Worm (Caenorhabditis elegans) whole organism, L4 larva: Measurements from ENCODE around the gene spig-9.
A peak's percentile ranks its signal among the peaks of the same experiment; 100 is the strongest.

Source experiments
- F37D6.2 ChIP-seq: sonication (generic microtip); optimal IDR thresholded peaks from 2 replicates; lab custom pipeline; 2016; ENCODE audit warnings: mild to moderate bottlenecking, missing genetic modification characterization, missing compliant biosample characterization
- F44E2.7 ChIP-seq: fragments of 200-800 bp; sonication (Bioruptor generic); IDR thresholded peaks from 2 replicates; pipeline ENCODE4 v2.1.2; 2022; ENCODE audit warnings: missing genetic modification characterization, missing compliant biosample characterization
- R02D3.7 ChIP-seq: fragments of 150-350 bp; sonication (generic microtip); optimal IDR thresholded peaks from 3 replicates; lab custom pipeline; 2014; ENCODE audit warnings: missing biosample characterization, missing genetic modification characterization
- Y105C5A.15 ChIP-seq: fragments of 200-800 bp; sonication (Bioruptor generic); IDR thresholded peaks from 2 replicates; pipeline ENCODE4 v1.3.6; 2022; ENCODE audit warnings: missing genetic modification characterization, missing compliant biosample characterization
- Y48G9A.11 ChIP-seq: fragments of 200-800 bp; sonication (Bioruptor generic); IDR thresholded peaks from 2 replicates; pipeline ENCODE4 v1.3.6; 2022; ENCODE audit warnings: missing genetic modification reagents, missing genetic modification characterization, missing compliant biosample characterization
- ZK337.2 ChIP-seq: fragments of 200-800 bp; sonication (Bioruptor generic); IDR thresholded peaks from 2 replicates; pipeline ENCODE4 v1.3.6; 2022; ENCODE audit warnings: missing genetic modification reagents, missing genetic modification characterization, missing compliant biosample characterization
- ZK546.5 ChIP-seq, 2 experiments: sonication (generic microtip); optimal IDR thresholded peaks; 2 replicates each; lab custom pipeline; 2017; ENCODE audit warnings: missing biosample characterization in 2 of 2, missing genetic modification characterization in 2 of 2
- aha-1 ChIP-seq: fragments of 150-350 bp; peaks from one replicate; lab custom pipeline; 2014; ENCODE audit warnings: missing biosample characterization, missing genetic modification characterization
- ama-1 ChIP-seq: fragments of 150-350 bp; optimal IDR thresholded peaks from 2 replicates; lab custom pipeline; 2014; ENCODE audit warnings: inconsistent platforms, mixed read lengths
- ceh-20 ChIP-seq: fragments of 200-800 bp; sonication (Bioruptor generic); IDR thresholded peaks from 2 replicates; pipeline ENCODE4 v1.3.6; 2022; ENCODE audit warnings: missing genetic modification reagents, missing genetic modification characterization, missing compliant biosample characterization
- ceh-44 ChIP-seq: fragments of 200-800 bp; sonication (Bioruptor generic); IDR thresholded peaks from 2 replicates; pipeline ENCODE4 v1.3.6; 2022; ENCODE audit warnings: missing genetic modification reagents, missing genetic modification characterization, missing compliant biosample characterization
- cey-2 ChIP-seq: sonication (generic microtip); optimal IDR thresholded peaks from 3 replicates; lab custom pipeline; 2017; ENCODE audit warnings: missing genetic modification characterization, mild to moderate bottlenecking, missing compliant biosample characterization, antibody characterized with exemption, borderline replicate concordance; ENCODE audit not compliant: insufficient read depth
- ctbp-1 ChIP-seq: fragments of 200-800 bp; sonication (Bioruptor generic); IDR thresholded peaks from 2 replicates; pipeline ENCODE4 v1.3.6; 2022; ENCODE audit warnings: missing genetic modification reagents, missing genetic modification characterization, missing compliant biosample characterization
- daf-12 ChIP-seq: fragments of 150-350 bp; optimal IDR thresholded peaks from 2 replicates; lab custom pipeline; 2014; ENCODE audit warnings: missing biosample characterization, missing genetic modification reagents, missing genetic modification characterization
- daf-19 ChIP-seq: fragments of 200-800 bp; sonication (Bioruptor generic); conservative IDR thresholded peaks from 2 replicates; pipeline ENCODE4 v1.3.6; 2022; ENCODE audit warnings: missing genetic modification characterization, missing compliant biosample characterization
- dmd-8 ChIP-seq: fragments of 200-800 bp; sonication (Bioruptor generic); IDR thresholded peaks from 2 replicates; pipeline ENCODE4 v1.3.6; 2022; ENCODE audit warnings: missing genetic modification characterization, missing compliant biosample characterization
- dve-1 ChIP-seq: sonication (generic microtip); optimal IDR thresholded peaks from 2 replicates; lab custom pipeline; 2017; ENCODE audit warnings: antibody characterized with exemption, mild to moderate bottlenecking, missing genetic modification characterization, missing compliant biosample characterization; ENCODE audit not compliant: insufficient read depth
- egl-27 ChIP-seq: sonication (generic microtip); optimal IDR thresholded peaks from 3 replicates; lab custom pipeline; 2017; ENCODE audit warnings: missing biosample characterization, missing genetic modification reagents, missing genetic modification characterization
- fos-1 ChIP-seq: fragments of 150-350 bp; optimal IDR thresholded peaks from 2 replicates; lab custom pipeline; 2014; ENCODE audit warnings: missing biosample characterization, missing genetic modification characterization
- gei-8 ChIP-seq: fragments of 200-800 bp; sonication (Bioruptor generic); optimal IDR thresholded peaks from 2 replicates; lab custom pipeline; 2018; ENCODE audit warnings: mild to moderate bottlenecking, missing genetic modification characterization, missing compliant biosample characterization
- lin-1 ChIP-seq: fragments of 200-800 bp; sonication (Bioruptor generic); IDR thresholded peaks from 2 replicates; pipeline ENCODE4 v1.3.6; 2022; ENCODE audit warnings: missing genetic modification reagents, missing genetic modification characterization, missing compliant biosample characterization
- lin-38 ChIP-seq: fragments of 200-800 bp; sonication (Bioruptor generic); IDR thresholded peaks from 2 replicates; pipeline ENCODE4 v1.3.6; 2022; ENCODE audit warnings: missing genetic modification reagents, missing genetic modification characterization, missing compliant biosample characterization
- lir-3 ChIP-seq: sonication (generic microtip); optimal IDR thresholded peaks from 2 replicates; lab custom pipeline; 2016; ENCODE audit warnings: mild to moderate bottlenecking, missing genetic modification characterization, missing compliant biosample characterization
- lsy-2 ChIP-seq, 2 experiments: fragments of 150-350 bp in 1 of 2; sonication (generic microtip) in 1 of 2; optimal IDR thresholded peaks; 2 replicates each; lab custom pipeline; 2014 to 2017; ENCODE audit warnings: missing biosample characterization in 2 of 2, missing genetic modification characterization in 2 of 2
- madf-5 ChIP-seq, 2 experiments: fragments of 200-800 bp; sonication (Bioruptor generic); IDR thresholded peaks; 2 replicates each; pipeline ENCODE4 v1.3.6; 2022; ENCODE audit warnings: missing compliant biosample characterization in 2 of 2, missing genetic modification characterization in 2 of 2
- madf-9 ChIP-seq: fragments of 200-800 bp; sonication (Bioruptor generic); conservative IDR thresholded peaks from 2 replicates; pipeline ENCODE4 v1.3.6; 2022; ENCODE audit warnings: missing genetic modification reagents, missing genetic modification characterization, missing compliant biosample characterization
- mdl-1 ChIP-seq, 2 experiments: fragments of 150-350 bp in 1 of 2; sonication (generic microtip) in 1 of 2; optimal IDR thresholded peaks; 2 replicates each; lab custom pipeline; 2014 to 2017; ENCODE audit warnings: missing biosample characterization in 2 of 2, missing genetic modification characterization in 2 of 2
- mes-2 ChIP-seq: sonication (generic microtip); optimal IDR thresholded peaks from 2 replicates; lab custom pipeline; 2016; ENCODE audit warnings: missing genotype, mild to moderate bottlenecking, missing genetic modification characterization, missing compliant biosample characterization; ENCODE audit not compliant: poor library complexity, severe bottlenecking
- nhr-10 ChIP-seq: fragments of 150-350 bp; optimal IDR thresholded peaks from 2 replicates; lab custom pipeline; 2014; ENCODE audit warnings: missing biosample characterization, missing genetic modification characterization
- nhr-111 ChIP-seq: fragments of 200-800 bp; sonication (Bioruptor generic); optimal IDR thresholded peaks from 2 replicates; lab custom pipeline; 2018; ENCODE audit warnings: mild to moderate bottlenecking, missing genetic modification characterization, missing compliant biosample characterization
- nhr-237 ChIP-seq: sonication (generic microtip); optimal IDR thresholded peaks from 2 replicates; lab custom pipeline; 2017; ENCODE audit warnings: missing biosample characterization, missing genetic modification characterization
- nhr-25 ChIP-seq: sonication (generic microtip); optimal IDR thresholded peaks from 2 replicates; lab custom pipeline; 2017; ENCODE audit warnings: missing genetic modification characterization, mild to moderate bottlenecking, missing compliant biosample characterization, antibody characterized with exemption, moderate library complexity, borderline replicate concordance; ENCODE audit not compliant: insufficient read depth
- nhr-42 ChIP-seq: fragments of 200-800 bp; sonication (Bioruptor generic); IDR thresholded peaks from 2 replicates; pipeline ENCODE4 v1.3.6; 2022; ENCODE audit warnings: missing genetic modification characterization, missing compliant biosample characterization
- nhr-48 ChIP-seq: sonication (generic microtip); optimal IDR thresholded peaks from 2 replicates; lab custom pipeline; 2016; ENCODE audit warnings: mild to moderate bottlenecking, missing genetic modification characterization, missing compliant biosample characterization
- nhr-76 ChIP-seq: fragments of 150-350 bp; optimal IDR thresholded peaks from 2 replicates; lab custom pipeline; 2014; ENCODE audit warnings: missing biosample characterization, missing genetic modification characterization
- nhr-77 ChIP-seq: fragments of 150-350 bp; optimal IDR thresholded peaks from 2 replicates; lab custom pipeline; 2014; ENCODE audit warnings: missing biosample characterization, missing genetic modification characterization
- saeg-2 ChIP-seq: fragments of 200-800 bp; sonication (Bioruptor generic); IDR thresholded peaks from 2 replicates; pipeline ENCODE4 v1.3.6; 2022; ENCODE audit warnings: missing genetic modification reagents, missing genetic modification characterization, missing compliant biosample characterization
- sdz-12 ChIP-seq: fragments of 200-800 bp; sonication (Bioruptor generic); optimal IDR thresholded peaks from 2 replicates; lab custom pipeline; 2018; ENCODE audit warnings: mild to moderate bottlenecking, missing genetic modification characterization, missing compliant biosample characterization
- set-16 ChIP-seq: fragments of 200-800 bp; sonication (Bioruptor generic); IDR thresholded peaks from 2 replicates; pipeline ENCODE4 v1.3.6; 2022; ENCODE audit warnings: missing genetic modification reagents, missing genetic modification characterization, missing compliant biosample characterization
- skn-1 ChIP-seq: fragments of 150-350 bp; optimal IDR thresholded peaks from 2 replicates; lab custom pipeline; 2014; ENCODE audit warnings: missing biosample characterization, missing genetic modification characterization
- snpc-4 ChIP-seq: fragments of 150-350 bp; optimal IDR thresholded peaks from 2 replicates; lab custom pipeline; 2014; ENCODE audit warnings: missing biosample characterization, missing genetic modification characterization
- tra-1 ChIP-seq: fragments of 200-800 bp; sonication (Bioruptor generic); IDR thresholded peaks from 2 replicates; pipeline ENCODE4 v1.3.6; 2022; ENCODE audit warnings: missing genetic modification reagents, missing genetic modification characterization, missing compliant biosample characterization
- unc-130 ChIP-seq: sonication (generic microtip); optimal IDR thresholded peaks from 2 replicates; lab custom pipeline; 2016; ENCODE audit warnings: missing genetic modification reagents, missing genetic modification characterization, missing compliant biosample characterization
- unc-39 ChIP-seq: sonication (generic microtip); optimal IDR thresholded peaks from 2 replicates; lab custom pipeline; 2017; ENCODE audit warnings: missing biosample characterization, missing genetic modification characterization
- unc-62 ChIP-seq, 3 experiments: fragments of 150-350 bp in 1 of 3; sonication (generic microtip); optimal IDR thresholded peaks in 2 of 3; peaks in 1 of 3; 1 replicate in 1 of 3; 2 replicates in 2 of 3; lab custom pipeline; 2014 to 2017; ENCODE audit warnings: missing biosample characterization in 3 of 3, missing genetic modification characterization in 3 of 3, missing genetic modification reagents in 3 of 3, missing genotype in 1 of 3
- zfp-3 ChIP-seq: fragments of 200-800 bp; sonication (Bioruptor generic); conservative IDR thresholded peaks from 2 replicates; pipeline ENCODE4 v1.3.6; 2022; ENCODE audit warnings: missing genetic modification reagents, missing genetic modification characterization, missing compliant biosample characterization
- zip-11 ChIP-seq: fragments of 200-800 bp; sonication (Bioruptor generic); IDR thresholded peaks from 2 replicates; pipeline ENCODE4 v1.3.6; 2022; ENCODE audit warnings: missing genetic modification characterization, missing compliant biosample characterization
- ztf-11 ChIP-seq: fragments of 150-350 bp; optimal IDR thresholded peaks from 2 replicates; lab custom pipeline; 2014; ENCODE audit warnings: missing biosample characterization, missing genetic modification characterization

spig-9 gene

DNA sequence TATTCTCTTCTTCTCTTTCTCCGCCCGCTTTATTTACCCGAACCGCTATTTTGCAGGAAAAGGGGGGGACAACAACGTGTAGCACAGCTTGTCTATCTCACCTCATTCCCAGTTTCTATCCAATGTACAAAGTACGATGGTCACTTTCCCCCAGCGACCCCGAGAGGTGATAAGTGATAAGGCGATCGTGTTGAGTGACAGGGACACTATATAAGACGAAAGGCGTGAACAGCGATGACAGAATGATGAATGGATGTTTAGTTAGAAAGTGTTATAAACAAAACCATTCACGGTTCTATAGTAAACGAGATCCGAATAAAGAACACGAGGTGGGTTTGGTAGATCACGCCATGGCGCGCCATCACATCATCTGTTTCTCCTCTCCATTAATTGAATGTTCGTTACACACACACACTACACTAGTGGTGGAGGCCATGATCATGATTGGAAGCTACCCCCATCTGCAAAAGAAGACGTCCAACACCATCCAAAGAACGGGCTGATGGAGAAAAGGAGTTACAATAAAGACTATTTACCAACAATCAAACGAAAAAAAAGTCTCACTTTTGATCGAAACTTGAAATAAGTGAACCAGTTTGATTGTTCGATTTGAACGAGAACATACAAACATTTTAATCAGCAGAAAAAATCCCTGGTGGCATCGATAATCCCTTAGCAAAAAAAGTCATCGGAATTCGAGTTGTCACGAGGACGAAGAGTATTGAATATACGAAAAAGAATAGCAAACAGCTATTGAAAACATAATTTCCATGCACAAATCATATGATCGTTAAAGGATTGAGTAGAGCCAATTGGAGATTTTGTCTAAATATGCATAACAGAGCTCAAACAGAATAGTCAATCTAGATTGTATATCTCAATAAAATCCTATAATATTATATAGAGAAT lies 44.9 kb upstream of the spig-9 start (continued):
- TF ChIP-seq Y105C5A.15 (GFP tag; lab: Robert Waterston, UW), result 0 out of 2 replicates have a peak, but pooled peaks have one; percentile 44
- TF ChIP-seq nhr-42 (GFP tag; lab: Robert Waterston, UW), result 0 out of 2 replicates have a peak, but pooled peaks have one; percentile 32
- no peak for TF ChIP-seq snpc-4
- peak; percentile 57 for TF ChIP-seq nhr-25 (tag; lab: Kevin White, UChicago)
- peak; percentile 84 for TF ChIP-seq nhr-10 (tag; lab: Kevin White, UChicago)
- TF ChIP-seq ZK337.2, result 0 out of 2 replicates have a peak, but pooled peaks have one; percentile 2
- TF ChIP-seq R02D3.7 (tag; lab: Kevin White, UChicago), result no peak
- peak; percentile 28; the same call in 1 of the 2 replicates for TF ChIP-seq set-16 (GFP tag; lab: Robert Waterston, UW)
- TF ChIP-seq daf-19 (GFP tag; lab: Robert Waterston, UW), result no peak
- no peak for TF ChIP-seq ztf-11 (tag; lab: Kevin White, UChicago)
- peak; percentile 41 for TF ChIP-seq mes-2
- peak; percentile 77 for TF ChIP-seq cey-2 (tag; lab: Kevin White, UChicago)
- TF ChIP-seq lin-38 (GFP tag; lab: Robert Waterston, UW), result peak; percentile 6; the same call in 1 of the 2 replicates
- TF ChIP-seq zfp-3 (GFP tag; lab: Robert Waterston, UW), result peak; percentile 80
- TF ChIP-seq nhr-76 (tag; lab: Kevin White, UChicago), result no peak
- peak; percentile 66 for TF ChIP-seq nhr-77 (tag; lab: Kevin White, UChicago)
- TF ChIP-seq aha-1 (tag; lab: Kevin White, UChicago), result peak; percentile 99
- no peak for TF ChIP-seq madf-5 (GFP tag; IDR thresholded peaks at IDR 0.05; lab: Robert Waterston, UW)
- TF ChIP-seq nhr-111 (GFP tag; lab: Kevin White, UChicago), result no peak
- no peak for TF ChIP-seq sdz-12 (GFP tag; lab: Kevin White, UChicago)
- peak; percentile 52 for TF ChIP-seq saeg-2 (GFP tag; lab: Robert Waterston, UW)
- TF ChIP-seq egl-27 (tag; lab: Kevin White, UChicago), result no peak
- no peak for TF ChIP-seq zip-11
- peak; percentile 72 to 93 for TF ChIP-seq mdl-1 (tag; optimal IDR thresholded peaks at IDR 0.05; lab: Kevin White, UChicago)
- TF ChIP-seq nhr-237 (tag; lab: Kevin White, UChicago), result no peak
- no peak for TF ChIP-seq unc-130 (GFP tag; lab: Kevin White, UChicago)
- no peak for TF ChIP-seq ZK546.5 (tag; optimal IDR thresholded peaks at IDR 0.05; lab: Kevin White, UChicago)
- peak in 1 of 2 experiments; percentile 92 for TF ChIP-seq unc-62 (GFP tag; optimal IDR thresholded peaks at IDR 0.05 in 1 of 2; lab: Kevin White, UChicago)
- no peak for TF ChIP-seq unc-62 (tag; optimal IDR thresholded peaks at IDR 0.05; lab: Kevin White, UChicago)
- TF ChIP-seq ceh-44 (GFP tag; lab: Robert Waterston, UW), result no peak
- TF ChIP-seq gei-8 (GFP tag; lab: Kevin White, UChicago), result peak; percentile 69
- no peak for TF ChIP-seq F44E2.7 (GFP tag; lab: Robert Waterston, UW)
- TF ChIP-seq ama-1 (lab: Kevin White, UChicago), result peak; percentile 91
- no peak for TF ChIP-seq Y48G9A.11 (GFP tag; lab: Robert Waterston, UW)
- no peak for TF ChIP-seq lir-3
- TF ChIP-seq nhr-48 (tag; lab: Kevin White, UChicago), result peak; percentile 89
- TF ChIP-seq madf-9 (GFP tag; lab: Robert Waterston, UW), result no peak
- TF ChIP-seq dmd-8, result no peak
- TF ChIP-seq fos-1, result no peak
- no peak for TF ChIP-seq F37D6.2 (tag; lab: Kevin White, UChicago)
- no peak for TF ChIP-seq daf-12 (tag; lab: Kevin White, UChicago)
- no peak for TF ChIP-seq unc-39 (tag; lab: Kevin White, UChicago)
- TF ChIP-seq lin-1 (GFP tag; lab: Robert Waterston, UW), result peak; percentile 70
- peak; percentile 78; the same call in 1 of the 2 replicates for TF ChIP-seq tra-1 (GFP tag; lab: Robert Waterston, UW)
- no peak for TF ChIP-seq skn-1 (tag; lab: Kevin White, UChicago)
- TF ChIP-seq lsy-2 (tag; optimal IDR thresholded peaks at IDR 0.05; lab: Kevin White, UChicago), result peak; percentile 46 to 51
- TF ChIP-seq dve-1 (tag; lab: Kevin White, UChicago), result peak; percentile 93
- TF ChIP-seq ceh-20 (GFP tag; lab: Robert Waterston, UW), result peak; percentile 57; the same call in 1 of the 2 replicates
- TF ChIP-seq ctbp-1 (GFP tag; lab: Robert Waterston, UW), result no peak
